Worm (Caenorhabditis elegans) whole organism, early embryonic: ENCODE data around the gene F25H9.6.

Source experiments
- ama-1 ChIP-seq: fragments of 150-350 bp; optimal IDR thresholded peaks from 2 replicates; lab custom pipeline; 2014
- ceh-36 ChIP-seq: sonication (generic microtip); optimal IDR thresholded peaks from 2 replicates; lab custom pipeline; 2016; ENCODE audit warnings: missing genetic modification characterization, inconsistent platforms, missing compliant biosample characterization
- hmbx-1 ChIP-seq: sonication (generic microtip); optimal IDR thresholded peaks from 2 replicates; lab custom pipeline; 2016; ENCODE audit warnings: mild to moderate bottlenecking, missing genetic modification characterization, missing compliant biosample characterization
- sea-1 ChIP-seq: fragments of 200-800 bp; sonication (Bioruptor generic); conservative IDR thresholded peaks from 2 replicates; pipeline ENCODE4 v1.3.6; 2022; ENCODE audit warnings: missing genetic modification characterization, missing compliant biosample characterization

ce11 chrV:13473467-13473866, 5.3 kb upstream of the F25H9.6 start, which contains the start of gene T10G3.1:
- no peak for TF ChIP-seq sea-1 (GFP tag; lab: Robert Waterston, UW)
- TF ChIP-seq ama-1: no peak
- TF ChIP-seq hmbx-1: no peak
- TF ChIP-seq ceh-36: no peak
